Fruit fly (Drosophila melanogaster) whole organism, adult: ENCODE data around the gene CG31743.

Experiments used
- CG11617 ChIP-seq: fragments of 200-800 bp; sonication (Bioruptor generic); optimal IDR thresholded peaks from 2 replicates; lab custom pipeline; 2017; ENCODE audit warnings: mild to moderate bottlenecking, missing biosample characterization, missing genetic modification reagents, missing genetic modification characterization
- CG12768 ChIP-seq: fragments of 200-800 bp; sonication (Bioruptor generic); optimal IDR thresholded peaks from 2 replicates; lab custom pipeline; 2017; ENCODE audit warnings: missing biosample characterization, missing genetic modification characterization, mild to moderate bottlenecking, moderate library complexity, missing genetic modification reagents
- CG14711 ChIP-seq: fragments of 200-800 bp; sonication (Bioruptor generic); optimal IDR thresholded peaks from 2 replicates; lab custom pipeline; 2018; ENCODE audit warnings: missing biosample characterization, mild to moderate bottlenecking, missing genetic modification characterization, moderate library complexity
- CG1620 ChIP-seq: fragments of 200-800 bp; sonication (Bioruptor generic); optimal IDR thresholded peaks from 2 replicates; lab custom pipeline; 2016; ENCODE audit warnings: missing biosample characterization, missing genetic modification characterization
- CG33017 ChIP-seq: fragments of 200-800 bp; sonication (Bioruptor generic); optimal IDR thresholded peaks from 2 replicates; lab custom pipeline; 2018; ENCODE audit warnings: missing biosample characterization, mild to moderate bottlenecking, missing genetic modification characterization, moderate library complexity
- CG5204 ChIP-seq: fragments of 200-800 bp; sonication (Bioruptor generic); optimal IDR thresholded peaks from 2 replicates; lab custom pipeline; 2016; ENCODE audit warnings: missing biosample characterization, missing genetic modification characterization
- CG7045 ChIP-seq: fragments of 200-800 bp; sonication (Bioruptor generic); optimal IDR thresholded peaks from 2 replicates; lab custom pipeline; 2017; ENCODE audit warnings: missing biosample characterization, mild to moderate bottlenecking, missing genetic modification characterization
- CG7101 ChIP-seq: fragments of 200-800 bp; sonication (Bioruptor generic); optimal IDR thresholded peaks from 2 replicates; lab custom pipeline; 2018; ENCODE audit warnings: missing biosample characterization, mild to moderate bottlenecking, missing genetic modification characterization, moderate library complexity
- Clk ChIP-seq: fragments of 200-800 bp; sonication (Bioruptor generic); optimal IDR thresholded peaks from 2 replicates; lab custom pipeline; 2017; ENCODE audit warnings: missing biosample characterization, missing genetic modification characterization
- Crg-1 ChIP-seq: fragments of 200-800 bp; sonication (Bioruptor generic); optimal IDR thresholded peaks from 2 replicates; lab custom pipeline; 2016; ENCODE audit warnings: missing biosample characterization, missing genetic modification characterization
- Hr96 ChIP-seq: fragments of 200-800 bp; sonication (Bioruptor generic); optimal IDR thresholded peaks from 2 replicates; lab custom pipeline; 2016; ENCODE audit warnings: missing biosample characterization, missing genetic modification characterization
- Mnt ChIP-seq: fragments of 200-800 bp; sonication (Bioruptor generic); optimal IDR thresholded peaks from 2 replicates; lab custom pipeline; 2016; ENCODE audit warnings: missing biosample characterization, mild to moderate bottlenecking, missing genetic modification characterization
- bab1 ChIP-seq: fragments of 200-800 bp; sonication (Bioruptor generic); optimal IDR thresholded peaks from 3 replicates; lab custom pipeline; 2019; ENCODE audit warnings: missing biosample characterization, mild to moderate bottlenecking, missing genetic modification characterization, moderate library complexity
- cic ChIP-seq: fragments of 200-800 bp; sonication (Bioruptor generic); optimal IDR thresholded peaks from 2 replicates; lab custom pipeline; 2017; ENCODE audit warnings: missing biosample characterization, mild to moderate bottlenecking, missing genetic modification characterization, moderate library complexity
- cnc ChIP-seq, 2 experiments: fragments of >200 bp; optimal IDR thresholded peaks; 2 replicates each; lab custom pipeline; 2017
- kay ChIP-seq: fragments of 200-800 bp; sonication (Bioruptor generic); peaks from one replicate; lab custom pipeline; 2016; ENCODE audit warnings: missing biosample characterization, missing genetic modification characterization, borderline replicate concordance
- ovo ChIP-seq: fragments of 200-800 bp; sonication (Bioruptor generic); optimal IDR thresholded peaks from 2 replicates; lab custom pipeline; 2016; ENCODE audit warnings: missing biosample characterization, missing genetic modification characterization
- pad ChIP-seq: fragments of 200-800 bp; sonication (Bioruptor generic); optimal IDR thresholded peaks from 3 replicates; lab custom pipeline; 2017; ENCODE audit warnings: missing biosample characterization, missing genetic modification characterization, mild to moderate bottlenecking, moderate library complexity, missing genetic modification reagents
- tj ChIP-seq: fragments of 200-800 bp; sonication (Bioruptor generic); optimal IDR thresholded peaks from 3 replicates; lab custom pipeline; 2017; ENCODE audit warnings: missing biosample characterization, mild to moderate bottlenecking, missing genetic modification characterization, moderate library complexity
- toe ChIP-seq: fragments of 200-800 bp; sonication (Bioruptor generic); optimal IDR thresholded peaks from 2 replicates; lab custom pipeline; 2016; ENCODE audit warnings: missing biosample characterization, missing genetic modification characterization

The CG31743 gene

dm6 chr2L:16879288-16879687, at the start of gene CG31743, which contains the start of the genes CG32832 and CG34313:
Gene CG31743, plus strand, starts transcription at chr2L:16879517.
Gene CG32832, minus strand, starts transcription at chr2L:16879290.
Gene CG34313, plus strand, starts transcription at chr2L:16879517.
- TF ChIP-seq CG5204 (GFP tag; lab: Kevin White, UChicago): no peak
- no peak for TF ChIP-seq Mnt (GFP tag; lab: Kevin White, UChicago)
- no peak for TF ChIP-seq CG12768 (GFP tag; lab: Kevin White, UChicago)
- TF ChIP-seq CG1620 (GFP tag; lab: Kevin White, UChicago): no peak
- no peak for TF ChIP-seq Hr96 (GFP tag; lab: Kevin White, UChicago)
- TF ChIP-seq CG7101 (tag; lab: Kevin White, UChicago): no peak
- TF ChIP-seq toe (GFP tag; lab: Kevin White, UChicago): no peak
- no peak for TF ChIP-seq CG33017 (tag; lab: Kevin White, UChicago)
- no peak for TF ChIP-seq CG11617 (GFP tag; lab: Kevin White, UChicago)
- no peak for TF ChIP-seq kay (GFP tag; lab: Kevin White, UChicago)
- no peak for TF ChIP-seq CG14711
- no peak for TF ChIP-seq tj (GFP tag; lab: Kevin White, UChicago)

- no peak for TF ChIP-seq bab1 (GFP tag; lab: Kevin White, UChicago)
- TF ChIP-seq CG33017 (tag; lab: Kevin White, UChicago): no peak
- no peak for TF ChIP-seq Hr96 (GFP tag; lab: Kevin White, UChicago)
- no peak for TF ChIP-seq tj (GFP tag; lab: Kevin White, UChicago)
- no peak for TF ChIP-seq CG11617 (GFP tag; lab: Kevin White, UChicago)
Measured at dm6 chr2L:16834402-16834801, 44.9 kb upstream of the CG31743 start, which contains the start of gene CG13282. Gene CG13282, minus strand, starts transcription at chr2L:16834502.

dm6 chr2L:16837158-16837557, 42.2 kb upstream of the CG31743 start, which contains the start of gene Nepl9:
Gene Nepl9, minus strand, starts transcription at chr2L:16837258.
- TF ChIP-seq cnc (optimal IDR thresholded peaks at IDR 0.05; lab: Kevin White, UChicago): no peak
- no peak for TF ChIP-seq kay (GFP tag; lab: Kevin White, UChicago)
- TF ChIP-seq pad (GFP tag; lab: Kevin White, UChicago): no peak
- TF ChIP-seq CG1620 (GFP tag; lab: Kevin White, UChicago): no peak
- no peak for TF ChIP-seq Crg-1 (GFP tag; lab: Kevin White, UChicago)
- TF ChIP-seq CG11617 (GFP tag; lab: Kevin White, UChicago): no peak
- TF ChIP-seq toe (GFP tag; lab: Kevin White, UChicago): no peak
- no peak for TF ChIP-seq cic (GFP tag; lab: Kevin White, UChicago)
- no peak for TF ChIP-seq Mnt (GFP tag; lab: Kevin White, UChicago)
- no peak for TF ChIP-seq bab1 (GFP tag; lab: Kevin White, UChicago)
- no peak for TF ChIP-seq Clk (GFP tag; lab: Kevin White, UChicago)
- TF ChIP-seq CG12768 (GFP tag; lab: Kevin White, UChicago): no peak
- no peak for TF ChIP-seq CG5204 (GFP tag; lab: Kevin White, UChicago)
- no peak for TF ChIP-seq CG7045 (GFP tag; lab: Kevin White, UChicago)
- no peak for TF ChIP-seq Hr96 (GFP tag; lab: Kevin White, UChicago)
- TF ChIP-seq CG14711: no peak
- no peak for TF ChIP-seq CG33017 (tag; lab: Kevin White, UChicago)

- TF ChIP-seq Clk (GFP tag; lab: Kevin White, UChicago) (no peak), kay (GFP tag; lab: Kevin White, UChicago) (peak; percentile 1)
Measured at dm6 chr2L:16837672-16838071, 41.6 kb upstream of the CG31743 start, which contains the start of the genes SclA and SclB. Gene SclA, plus strand, starts transcription at chr2L:16837972. Gene SclB, plus strand, starts transcription at chr2L:16837972.

- TF ChIP-seq cnc (optimal IDR thresholded peaks at IDR 0.05; lab: Kevin White, UChicago): no peak
- no peak for TF ChIP-seq CG1620 (GFP tag; lab: Kevin White, UChicago)
- TF ChIP-seq pad (GFP tag; lab: Kevin White, UChicago): no peak
- TF ChIP-seq Crg-1 (GFP tag; lab: Kevin White, UChicago): no peak
- TF ChIP-seq Mnt (GFP tag; lab: Kevin White, UChicago): no peak
- no peak for TF ChIP-seq CG12768 (GFP tag; lab: Kevin White, UChicago)
- TF ChIP-seq toe (GFP tag; lab: Kevin White, UChicago): no peak
- no peak for TF ChIP-seq Hr96 (GFP tag; lab: Kevin White, UChicago)
- TF ChIP-seq CG7101 (tag; lab: Kevin White, UChicago): no peak
- no peak for TF ChIP-seq CG11617 (GFP tag; lab: Kevin White, UChicago)
- no peak for TF ChIP-seq Clk (GFP tag; lab: Kevin White, UChicago)
- TF ChIP-seq kay (GFP tag; lab: Kevin White, UChicago): no peak
- TF ChIP-seq ovo (GFP tag; lab: Kevin White, UChicago): no peak
- no peak for TF ChIP-seq bab1 (GFP tag; lab: Kevin White, UChicago)
- no peak for TF ChIP-seq cic (GFP tag; lab: Kevin White, UChicago)
- TF ChIP-seq tj (GFP tag; lab: Kevin White, UChicago): no peak
Measured at dm6 chr2L:16839665-16840064, 39.7 kb upstream of the CG31743 start.

dm6 chr2L:16842505-16842904, 36.8 kb upstream of the CG31743 start:
- TF ChIP-seq Mnt (GFP tag; lab: Kevin White, UChicago): no peak
- TF ChIP-seq CG5204 (GFP tag; lab: Kevin White, UChicago): no peak
- no peak for TF ChIP-seq kay (GFP tag; lab: Kevin White, UChicago)
- no peak for TF ChIP-seq bab1 (GFP tag; lab: Kevin White, UChicago)
- TF ChIP-seq CG11617 (GFP tag; lab: Kevin White, UChicago): no peak
- TF ChIP-seq CG7101 (tag; lab: Kevin White, UChicago): no peak
